Worm (Caenorhabditis elegans): ENCODE measurements around the gene Y57E12B.4.

DNA sequence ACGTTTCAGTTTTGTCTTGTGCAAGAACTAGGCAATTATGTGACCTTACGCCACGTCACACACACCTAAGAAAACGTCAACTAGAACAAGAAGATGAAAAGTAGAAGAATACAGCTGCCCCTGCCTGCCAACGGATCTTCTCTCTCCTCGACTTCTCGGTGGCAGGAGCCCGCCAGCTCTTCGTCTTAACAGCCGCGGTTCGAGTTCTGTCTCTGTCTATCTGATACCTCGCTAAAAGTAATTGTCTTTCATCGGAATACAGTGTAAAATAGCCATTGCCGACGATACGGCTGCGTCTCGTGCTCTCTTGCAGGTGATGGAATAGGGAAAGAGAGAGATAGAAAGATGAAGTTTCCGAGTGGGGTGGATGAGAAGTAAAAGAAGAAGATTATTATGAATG is 17.1 kb downstream of the Y57E12B.4 start:
- TF ChIP-seq ceh-13 (GFP tag; optimal IDR thresholded peaks at IDR 0.05), result no peak
- no peak for TF ChIP-seq ama-1 (optimal IDR thresholded peaks at IDR 0.05)
- no peak for TF ChIP-seq tbx-11 (GFP tag; IDR thresholded peaks at IDR 0.05)
- TF ChIP-seq ets-7 (tag; optimal IDR thresholded peaks at IDR 0.05), result no peak
- no peak for TF ChIP-seq hmbx-1 (tag; optimal IDR thresholded peaks at IDR 0.05)
- TF ChIP-seq flt-1 (GFP tag; IDR thresholded peaks at IDR 0.05), result no peak
- no peak for TF ChIP-seq F13C5.2 (tag; optimal IDR thresholded peaks at IDR 0.05)
- TF ChIP-seq ceh-36 (tag; optimal IDR thresholded peaks at IDR 0.05), result no peak
- no peak for TF ChIP-seq pes-1 (GFP tag; IDR thresholded peaks at IDR 0.05)
- TF ChIP-seq tbx-37 (GFP tag; conservative IDR thresholded peaks at IDR 0.05), result no peak
- TF ChIP-seq hmg-4 (GFP tag; optimal IDR thresholded peaks at IDR 0.05), result no peak
